Worm (Caenorhabditis elegans): ENCODE results near the gene F52H2.5.
A peak's percentile ranks its signal among the peaks of the same experiment; 100 is the strongest.

F52H2.5 gene

DNA sequence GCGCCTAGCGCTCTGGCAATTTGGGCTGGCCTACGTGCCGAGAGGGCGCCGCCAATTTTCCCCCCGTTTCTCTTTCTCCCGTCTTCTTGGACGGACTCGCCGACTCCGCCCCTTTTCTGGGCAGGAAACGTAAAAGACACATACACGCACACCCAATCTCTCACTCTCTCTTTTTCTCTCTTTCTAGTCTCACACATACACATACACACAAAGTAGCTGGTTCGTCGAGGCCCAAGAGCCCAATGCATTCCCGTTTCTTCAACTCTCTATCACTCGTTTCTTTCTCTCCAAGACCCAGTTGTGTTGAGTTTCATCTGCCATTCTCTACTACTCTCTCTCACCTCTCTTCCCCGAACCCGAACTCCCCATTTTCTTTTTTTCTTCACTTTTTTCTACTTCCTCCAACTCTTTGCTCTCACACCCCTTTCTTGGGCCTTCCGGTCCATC lies 39.0 kb upstream of the F52H2.5 start:
- TF ChIP-seq ceh-31 (tag; optimal IDR thresholded peaks at IDR 0.05) (peak; percentile 78), T23F11.4 (GFP tag; optimal IDR thresholded peaks at IDR 0.05) (no peak), rnt-1 (tag; optimal IDR thresholded peaks at IDR 0.05) (peak; percentile 72), hlh-6 (tag; optimal IDR thresholded peaks at IDR 0.05) (peak; percentile 74), tbx-2 (tag; optimal IDR thresholded peaks at IDR 0.05) (peak; percentile 65), F13H6.1 (tag; optimal IDR thresholded peaks at IDR 0.05) (peak; percentile 37), syd-9 (tag; optimal IDR thresholded peaks at IDR 0.05) (peak; percentile 54), unc-42 (tag; optimal IDR thresholded peaks at IDR 0.05) (peak; percentile 75), nfya-1 (tag; optimal IDR thresholded peaks at IDR 0.05) (peak; percentile 61), dve-1 (tag; optimal IDR thresholded peaks at IDR 0.05) (no peak), pax-1 (tag; optimal IDR thresholded peaks at IDR 0.05) (no peak), unc-55 (GFP tag; optimal IDR thresholded peaks at IDR 0.05) (peak; percentile 24), hlh-8 (tag; optimal IDR thresholded peaks at IDR 0.05) (no peak), fkh-6 (tag; optimal IDR thresholded peaks at IDR 0.05) (peak; percentile 37), ceh-14 (tag; optimal IDR thresholded peaks at IDR 0.05) (peak; percentile 74), C08G9.2 (tag; optimal IDR thresholded peaks at IDR 0.05) (peak; percentile 40), sdc-2 (tag; optimal IDR thresholded peaks at IDR 0.05) (peak; percentile 2), sox-2 (GFP tag; IDR thresholded peaks at IDR 0.05) (no peak), fax-1 (tag; optimal IDR thresholded peaks at IDR 0.05) (peak; percentile 16), ceh-18 (tag; optimal IDR thresholded peaks at IDR 0.05) (peak; percentile 93), C38D4.7 (GFP tag; optimal IDR thresholded peaks at IDR 0.05) (peak; percentile 14), ceh-34 (tag; optimal IDR thresholded peaks at IDR 0.05) (peak; percentile 53)

DNA sequence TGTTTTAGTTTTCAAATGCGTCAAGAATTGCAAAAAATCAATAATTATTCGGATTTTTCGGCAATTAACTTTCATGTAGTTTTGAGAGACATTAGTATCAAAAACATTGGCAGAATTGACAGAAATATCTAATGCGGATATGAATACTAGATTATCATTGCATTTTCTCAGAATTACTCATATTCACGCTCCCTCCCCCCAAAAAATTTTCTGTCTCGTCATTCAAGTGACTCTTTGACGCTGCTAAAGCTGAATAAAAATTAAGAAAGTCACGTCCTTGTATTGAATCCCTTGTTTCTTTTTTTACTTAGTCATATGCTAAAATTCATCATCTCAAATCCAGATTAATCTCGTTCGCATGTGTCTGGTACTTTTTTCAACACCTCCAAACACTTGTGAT lies 36.7 kb upstream of the F52H2.5 start:
- no peak for TF ChIP-seq npax-4 (tag; optimal IDR thresholded peaks at IDR 0.05)
- no peak for TF ChIP-seq elt-2 (tag; optimal IDR thresholded peaks at IDR 0.05)
- TF ChIP-seq pax-1 (tag; optimal IDR thresholded peaks at IDR 0.05) = no peak

DNA sequence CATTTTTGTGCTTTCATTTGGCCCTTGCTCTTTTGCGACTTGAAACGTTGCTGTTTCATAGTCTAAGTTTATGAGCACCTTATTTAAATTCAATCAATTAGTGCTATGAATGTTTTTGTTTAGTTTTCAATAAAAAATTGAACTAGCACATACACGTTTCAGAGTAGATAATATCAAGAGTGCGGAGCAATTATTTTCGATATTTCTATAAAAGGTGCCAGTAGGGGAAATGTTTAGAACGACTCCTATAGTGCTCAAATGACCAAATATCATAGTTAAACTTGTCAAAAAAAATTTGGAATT lies 35.8 kb upstream of the F52H2.5 start:
- TF ChIP-seq unc-3 (GFP tag; conservative IDR thresholded peaks at IDR 0.05) (no peak), unc-3 (tag; optimal IDR thresholded peaks at IDR 0.05) (no peak), pha-4 (tag; optimal IDR thresholded peaks at IDR 0.05) (no peak), sox-4 (tag; optimal IDR thresholded peaks at IDR 0.05) (no peak), ets-4 (tag; optimal IDR thresholded peaks at IDR 0.05) (no peak), ceh-2 (tag; optimal IDR thresholded peaks at IDR 0.05) (no peak), fax-1 (tag; optimal IDR thresholded peaks at IDR 0.05) (no peak), sdc-2 (tag; optimal IDR thresholded peaks at IDR 0.05) (no peak), tbx-2 (tag; optimal IDR thresholded peaks at IDR 0.05) (no peak), pros-1 (tag; optimal IDR thresholded peaks at IDR 0.05) (no peak), T23F11.4 (GFP tag; optimal IDR thresholded peaks at IDR 0.05) (no peak), nhr-11 (tag; optimal IDR thresholded peaks at IDR 0.05) (no peak), C08G9.2 (tag; optimal IDR thresholded peaks at IDR 0.05) (no peak), ceh-24 (tag; optimal IDR thresholded peaks at IDR 0.05) (no peak), fkh-10 (GFP tag; optimal IDR thresholded peaks at IDR 0.05) (no peak)

DNA sequence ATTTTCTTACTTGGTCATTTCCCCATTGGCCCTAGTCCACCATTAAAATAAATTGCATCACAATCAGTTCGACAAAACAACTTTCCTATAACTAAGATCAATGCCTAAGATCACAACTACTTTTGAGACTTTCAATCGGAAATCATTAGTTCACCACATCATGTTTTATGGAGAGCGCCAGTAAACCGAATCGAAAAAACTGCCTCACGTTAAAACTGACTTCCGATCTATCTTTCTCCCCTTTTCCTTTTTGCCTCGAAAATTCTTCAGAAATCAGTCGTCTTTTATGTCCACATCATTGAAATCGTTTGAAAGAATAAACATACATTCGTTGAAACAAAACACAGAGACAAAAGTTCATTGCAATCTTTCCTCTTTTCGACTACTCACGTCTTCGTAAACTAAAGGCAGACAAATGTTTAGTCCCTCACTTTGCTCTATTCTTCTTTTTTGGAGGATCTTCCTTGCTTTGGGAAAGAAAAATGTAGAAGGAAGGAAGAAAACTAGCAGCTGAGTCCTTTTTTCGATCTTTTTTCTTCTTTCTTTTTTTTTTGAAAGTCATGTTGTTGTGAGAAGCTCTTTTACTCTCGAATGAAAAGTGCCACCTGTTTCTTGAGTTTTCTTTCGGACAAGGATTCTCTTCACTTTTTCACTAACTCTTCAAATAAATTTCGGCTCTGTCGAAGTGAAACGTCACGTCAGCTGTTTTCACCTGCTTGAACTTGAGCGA lies 35.3 kb upstream of the F52H2.5 start:
- TF ChIP-seq odd-2 (tag; optimal IDR thresholded peaks at IDR 0.05) (no peak), ceh-18 (tag; optimal IDR thresholded peaks at IDR 0.05) (peak; percentile 39), hlh-8 (tag; optimal IDR thresholded peaks at IDR 0.05) (no peak), unc-55 (GFP tag; optimal IDR thresholded peaks at IDR 0.05) (peak; percentile 35), ceh-34 (tag; optimal IDR thresholded peaks at IDR 0.05) (no peak), nhr-11 (tag; optimal IDR thresholded peaks at IDR 0.05) (no peak), ceh-48 (tag; optimal IDR thresholded peaks at IDR 0.05) (no peak), rnt-1 (tag; optimal IDR thresholded peaks at IDR 0.05) (no peak)
